Worm (Caenorhabditis elegans): ENCODE data around the gene srv-6.

DNA sequence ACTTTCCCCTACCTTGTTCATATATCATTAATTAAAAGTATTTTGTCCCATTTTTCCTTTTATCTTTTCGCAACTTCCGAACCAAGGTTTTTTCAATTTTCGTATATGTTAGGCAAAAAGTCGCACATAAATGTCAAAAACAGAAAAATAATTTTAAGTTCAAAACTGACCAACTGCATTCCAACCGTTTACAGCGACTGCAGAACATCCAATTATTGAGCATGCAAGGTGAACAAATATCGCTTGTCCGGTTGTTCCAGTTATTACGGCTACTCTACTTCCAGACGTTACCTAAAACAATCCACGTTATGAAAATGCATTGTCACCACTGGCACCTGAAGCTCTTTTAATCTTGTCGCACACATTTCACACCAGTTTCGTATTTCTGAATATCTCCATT, 16.8 kb downstream of the srv-6 start, which contains the start of gene C52B9.10:
- TF ChIP-seq ama-1 (optimal IDR thresholded peaks at IDR 0.05) = no peak
- no peak for TF ChIP-seq pha-2 (tag; optimal IDR thresholded peaks at IDR 0.05)
- TF ChIP-seq fkh-10 (GFP tag; optimal IDR thresholded peaks at IDR 0.05) = no peak
- no peak for TF ChIP-seq hlh-15 (tag; optimal IDR thresholded peaks at IDR 0.05)
- TF ChIP-seq ttx-3 (tag; optimal IDR thresholded peaks at IDR 0.05) = no peak
- TF ChIP-seq hlh-6 (tag; optimal IDR thresholded peaks at IDR 0.05) = no peak
- TF ChIP-seq nhr-11 (tag; optimal IDR thresholded peaks at IDR 0.05) = no peak
- no peak for TF ChIP-seq nfya-1 (tag; optimal IDR thresholded peaks at IDR 0.05)
- TF ChIP-seq unc-86 (tag; optimal IDR thresholded peaks at IDR 0.05) = no peak

Data from whole organism, late embryonic.